Worm (Caenorhabditis elegans): ENCODE data around the gene F54H12.10.

Gene F54H12.10

DNA sequence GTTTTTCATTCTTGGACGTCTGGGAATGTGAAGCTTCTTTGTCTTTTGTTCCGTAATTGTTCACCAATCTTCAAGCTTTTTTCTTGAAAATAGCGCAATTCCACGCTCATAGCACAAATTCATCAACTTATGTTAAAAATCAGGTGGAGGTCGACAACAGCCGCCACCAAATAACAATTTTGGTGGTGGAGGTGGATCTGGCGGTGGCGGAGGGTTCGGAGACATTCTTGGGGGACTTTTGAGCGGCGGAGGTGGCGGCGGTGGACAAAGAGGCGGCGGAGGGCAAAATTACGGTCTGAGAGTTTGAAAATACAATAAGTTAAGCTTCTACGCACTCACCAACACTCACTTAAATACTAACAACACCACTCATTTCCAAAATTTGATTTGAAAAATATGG, 23.2 kb upstream of the F54H12.10 start:
- TF ChIP-seq hlh-6 (tag; optimal IDR thresholded peaks at IDR 0.05): no peak
- TF ChIP-seq ceh-14 (tag; optimal IDR thresholded peaks at IDR 0.05): no peak
- no peak for TF ChIP-seq C38D4.7 (GFP tag; optimal IDR thresholded peaks at IDR 0.05)
- no peak for TF ChIP-seq F13H6.1 (tag; optimal IDR thresholded peaks at IDR 0.05)
- TF ChIP-seq pha-2 (tag; optimal IDR thresholded peaks at IDR 0.05): no peak
- no peak for TF ChIP-seq T23F11.4 (GFP tag; optimal IDR thresholded peaks at IDR 0.05)

DNA sequence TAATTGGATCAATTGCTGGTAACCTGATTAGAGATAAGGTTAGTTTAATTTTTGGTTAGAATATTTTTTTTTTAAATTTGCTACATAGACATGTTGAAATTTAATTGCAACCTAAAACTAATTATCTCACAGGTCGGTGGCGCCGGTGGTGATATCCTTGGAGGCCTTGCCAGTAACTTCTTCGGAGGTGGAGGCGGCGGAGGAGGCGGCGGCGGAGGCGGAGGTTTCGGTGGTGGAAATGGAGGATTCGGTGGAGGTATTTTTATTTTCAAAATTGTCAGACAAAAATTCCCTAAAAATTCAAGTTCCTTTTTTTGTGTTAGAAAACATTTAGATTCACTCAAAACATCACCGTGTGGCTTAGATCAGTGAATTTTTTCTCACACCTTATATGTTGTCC, 22.5 kb upstream of the F54H12.10 start:
- no peak for TF ChIP-seq ceh-19 (GFP tag; optimal IDR thresholded peaks at IDR 0.05)
- TF ChIP-seq ceh-30 (tag; optimal IDR thresholded peaks at IDR 0.05): no peak
- TF ChIP-seq hlh-8 (tag; optimal IDR thresholded peaks at IDR 0.05): no peak
- no peak for TF ChIP-seq sdc-2 (tag; optimal IDR thresholded peaks at IDR 0.05)
- no peak for TF ChIP-seq pax-1 (tag; optimal IDR thresholded peaks at IDR 0.05)
- TF ChIP-seq C08G9.2 (tag; optimal IDR thresholded peaks at IDR 0.05): no peak

DNA sequence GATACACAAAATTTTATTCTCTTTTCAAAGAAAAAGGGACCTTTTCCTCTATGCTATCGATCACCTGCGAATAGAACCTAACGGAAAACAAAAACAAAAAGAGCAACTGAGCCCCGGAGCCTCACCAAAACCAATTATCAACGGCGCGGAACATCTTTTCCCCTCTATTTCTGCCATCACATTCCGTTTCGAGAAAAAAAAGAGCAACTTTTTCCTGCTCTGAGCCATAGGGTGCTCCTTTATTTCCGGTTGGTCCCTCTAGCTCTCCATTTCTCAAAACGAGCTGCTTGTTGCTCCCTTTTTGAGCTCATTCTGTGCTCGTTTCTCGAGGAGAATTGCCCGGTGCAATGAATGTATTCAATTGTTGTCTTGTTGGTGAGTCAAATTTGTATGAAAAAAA, 20.9 kb upstream of the F54H12.10 start, which contains the start of gene clp-1:
Gene clp-1 (plus strand): TSS at position 301 of the 400 bp plus-strand sequence.
- no peak for TF ChIP-seq unc-86 (tag; optimal IDR thresholded peaks at IDR 0.05)

DNA sequence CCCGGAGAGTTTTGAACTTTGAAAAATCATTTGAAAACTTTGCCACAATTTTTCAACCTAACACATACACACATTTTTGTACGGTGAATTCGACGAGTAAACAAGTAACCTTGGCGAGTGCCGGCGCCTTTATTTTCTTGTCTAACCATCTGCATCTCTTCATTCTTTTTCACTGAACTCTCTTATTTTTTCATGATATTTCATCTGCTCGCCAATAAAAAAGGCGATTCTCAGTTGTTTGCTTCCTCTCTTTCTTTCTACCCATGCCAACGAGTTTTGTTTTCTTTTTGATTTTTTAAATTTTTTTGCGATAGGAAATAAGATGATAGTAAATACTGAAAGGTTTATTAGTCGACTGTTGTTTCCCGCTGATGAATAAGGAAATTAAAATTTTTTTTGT, 20.0 kb upstream of the F54H12.10 start:
- TF ChIP-seq odd-2 (tag; optimal IDR thresholded peaks at IDR 0.05) (no peak), ref-2 (tag; optimal IDR thresholded peaks at IDR 0.05) (no peak), hlh-6 (tag; optimal IDR thresholded peaks at IDR 0.05) (no peak), unc-55 (GFP tag; optimal IDR thresholded peaks at IDR 0.05) (no peak), pqm-1 (tag; optimal IDR thresholded peaks at IDR 0.05) (no peak), pha-4 (tag; optimal IDR thresholded peaks at IDR 0.05) (no peak), tbx-2 (tag; optimal IDR thresholded peaks at IDR 0.05) (no peak), dve-1 (tag; optimal IDR thresholded peaks at IDR 0.05) (no peak), sox-2 (GFP tag; IDR thresholded peaks at IDR 0.05) (no peak), ama-1 (optimal IDR thresholded peaks at IDR 0.05) (no peak), pat-9 (tag; optimal IDR thresholded peaks at IDR 0.05) (no peak), ztf-16 (tag; optimal IDR thresholded peaks at IDR 0.05) (no peak), K09A11.1 (tag; optimal IDR thresholded peaks at IDR 0.05; ENCODE audit: insufficient read depth) (no peak), ceh-14 (tag; optimal IDR thresholded peaks at IDR 0.05) (no peak), ceh-2 (tag; optimal IDR thresholded peaks at IDR 0.05) (no peak), pha-2 (tag; optimal IDR thresholded peaks at IDR 0.05) (no peak), T23F11.4 (GFP tag; optimal IDR thresholded peaks at IDR 0.05) (no peak)

ce11 chrIII:7978289-7978688, 19.5 kb upstream of the F54H12.10 start:
- TF ChIP-seq dmd-4 (tag; optimal IDR thresholded peaks at IDR 0.05; ENCODE audit: borderline replicate concordance): no peak

ce11 chrIII:7977777-7978176, 19.0 kb upstream of the F54H12.10 start, which contains the start of gene C06G4.4:
Gene C06G4.4 (minus strand): TSS chrIII:7977812.
- TF ChIP-seq lim-6 (tag; optimal IDR thresholded peaks at IDR 0.05) (no peak), K02D7.2 (tag; optimal IDR thresholded peaks at IDR 0.05) (no peak), pha-2 (tag; optimal IDR thresholded peaks at IDR 0.05) (no peak), elt-4 (tag; optimal IDR thresholded peaks at IDR 0.05) (no peak)

DNA sequence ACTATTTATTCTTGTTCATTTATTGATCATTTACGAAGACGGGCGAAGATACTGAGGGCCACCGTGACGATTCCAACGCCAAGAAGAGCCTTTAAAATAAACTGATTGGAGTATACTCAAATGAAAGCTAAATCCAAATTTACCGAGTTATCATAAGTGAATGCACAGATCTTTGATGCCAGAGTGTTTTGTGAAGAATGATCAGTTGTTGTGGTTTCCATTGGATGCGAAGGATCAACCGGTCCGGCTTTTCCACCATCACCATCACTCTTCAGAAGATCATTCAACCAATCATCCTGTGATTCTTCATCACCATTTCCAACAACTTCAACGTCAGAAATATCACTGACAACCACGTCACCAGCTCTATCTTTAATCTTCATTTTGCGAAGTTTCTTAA, 18.5 kb upstream of the F54H12.10 start:
- TF ChIP-seq ceh-14 (tag; optimal IDR thresholded peaks at IDR 0.05) (no peak), ama-1 (optimal IDR thresholded peaks at IDR 0.05) (no peak), nhr-232 (tag; optimal IDR thresholded peaks at IDR 0.05) (no peak), hlh-15 (tag; optimal IDR thresholded peaks at IDR 0.05) (no peak), ahr-1 (tag; optimal IDR thresholded peaks at IDR 0.05) (no peak), hlh-30 (tag; optimal IDR thresholded peaks at IDR 0.05; ENCODE audit: insufficient read depth) (no peak), Y22D7AL.16 (tag; optimal IDR thresholded peaks at IDR 0.05) (no peak), C38D4.7 (GFP tag; optimal IDR thresholded peaks at IDR 0.05) (no peak), tbx-7 (tag; optimal IDR thresholded peaks at IDR 0.05) (no peak), unc-42 (tag; optimal IDR thresholded peaks at IDR 0.05) (no peak), sdc-2 (tag; optimal IDR thresholded peaks at IDR 0.05) (no peak), F13H6.1 (tag; optimal IDR thresholded peaks at IDR 0.05) (no peak), sox-4 (tag; optimal IDR thresholded peaks at IDR 0.05) (no peak), ceh-30 (tag; optimal IDR thresholded peaks at IDR 0.05) (no peak), ceh-48 (tag; optimal IDR thresholded peaks at IDR 0.05) (no peak), ceh-31 (tag; optimal IDR thresholded peaks at IDR 0.05) (no peak), dmd-4 (tag; optimal IDR thresholded peaks at IDR 0.05; ENCODE audit: borderline replicate concordance) (no peak), hlh-6 (tag; optimal IDR thresholded peaks at IDR 0.05) (no peak), lin-11 (tag; optimal IDR thresholded peaks at IDR 0.05) (no peak), gmeb-2 (tag; optimal IDR thresholded peaks at IDR 0.05) (no peak)

Data from whole organism, late embryonic.